Worm (Caenorhabditis elegans) whole organism, L1 larva: ENCODE results near the gene abi-1.

Experiments
- aly-2 ChIP-seq: fragments of 150-350 bp; optimal IDR thresholded peaks from 2 replicates; lab custom pipeline; 2014; ENCODE audit warnings: missing biosample characterization, missing genetic modification characterization
- ceh-90 ChIP-seq: sonication (generic microtip); optimal IDR thresholded peaks from 2 replicates; lab custom pipeline; 2016; ENCODE audit warnings: missing genetic modification characterization, missing compliant biosample characterization
- zag-1 ChIP-seq: fragments of 150-350 bp; optimal IDR thresholded peaks from 2 replicates; lab custom pipeline; 2014; ENCODE audit warnings: missing biosample characterization, missing genetic modification characterization

DNA sequence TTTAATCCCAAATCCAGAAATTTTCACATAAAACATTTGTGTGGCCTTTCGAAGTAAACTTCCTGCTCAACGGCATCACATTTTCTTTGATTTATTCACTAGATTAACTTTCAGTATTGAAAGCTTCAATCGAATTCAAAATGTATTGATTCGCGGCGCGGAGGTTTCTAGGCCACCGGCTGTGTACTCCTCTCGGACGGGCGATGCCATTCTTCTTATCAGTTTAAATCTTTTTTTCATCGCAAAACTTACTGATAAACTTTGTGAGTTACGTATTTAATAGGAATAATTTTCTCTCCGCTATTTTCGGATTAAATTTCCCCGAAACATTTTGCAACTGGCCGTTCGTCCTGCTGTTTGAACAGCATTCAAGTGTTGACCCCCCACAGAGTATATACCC lies 29.3 kb upstream of the abi-1 start:
- TF ChIP-seq aly-2 (no peak), ceh-90 (tag; lab: Kevin White, UChicago) (peak; percentile 94), zag-1 (tag; lab: Kevin White, UChicago) (no peak)
